Worm (Caenorhabditis elegans): ENCODE results near the gene meg-2.

meg-2 gene

ce11 chrX:13946693-13947583 is 21.0 kb upstream of the meg-2 start:
- no peak for TF ChIP-seq M03D4.4 (tag; optimal IDR thresholded peaks at IDR 0.05)
- no peak for TF ChIP-seq mab-5 (tag; optimal IDR thresholded peaks at IDR 0.05)
- TF ChIP-seq ces-1 (GFP tag; optimal IDR thresholded peaks at IDR 0.05) = no peak
- no peak for TF ChIP-seq tbx-8 (GFP tag; optimal IDR thresholded peaks at IDR 0.05)
- TF ChIP-seq ceh-43 (GFP tag; optimal IDR thresholded peaks at IDR 0.05) = no peak
- no peak for TF ChIP-seq pha-4 (tag; optimal IDR thresholded peaks at IDR 0.05)
- no peak for TF ChIP-seq drap-1 (GFP tag; optimal IDR thresholded peaks at IDR 0.05)
- no peak for TF ChIP-seq sptf-1 (tag; optimal IDR thresholded peaks at IDR 0.05)
- no peak for TF ChIP-seq nhr-2 (tag; optimal IDR thresholded peaks at IDR 0.05)
- TF ChIP-seq hlh-1 (tag; optimal IDR thresholded peaks at IDR 0.05) = no peak

DNA sequence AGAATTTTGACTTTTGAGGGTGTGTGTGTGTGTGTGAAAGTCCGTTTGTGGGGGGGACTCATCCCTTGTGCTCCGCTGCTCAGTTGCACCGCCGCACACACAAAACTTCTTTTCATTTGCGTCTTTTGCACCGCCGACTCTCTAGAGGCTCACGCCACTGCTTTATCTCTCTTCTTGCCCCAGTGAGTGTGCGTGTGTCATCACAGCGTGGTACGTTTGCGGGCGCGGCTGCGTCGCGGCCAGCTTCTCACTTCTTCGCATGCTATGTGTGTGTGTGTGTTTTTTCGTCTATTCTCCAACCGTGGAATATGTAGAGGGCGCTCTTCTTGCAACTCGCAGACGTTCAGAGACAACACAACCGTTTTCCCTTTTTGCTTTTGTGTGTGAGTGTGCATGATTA is 19.6 kb upstream of the meg-2 start:
- TF ChIP-seq nhr-12 (tag; optimal IDR thresholded peaks at IDR 0.05) = no peak
- TF ChIP-seq unc-120 (tag; optimal IDR thresholded peaks at IDR 0.05; ENCODE audit: poor library complexity, severe bottlenecking) = peak; percentile 30
- no peak for TF ChIP-seq drap-1 (GFP tag; optimal IDR thresholded peaks at IDR 0.05)
- TF ChIP-seq elt-3 (tag; optimal IDR thresholded peaks at IDR 0.05) = no peak
- no peak for TF ChIP-seq zip-8 (tag; optimal IDR thresholded peaks at IDR 0.05)
- TF ChIP-seq flh-1 (GFP tag; optimal IDR thresholded peaks at IDR 0.05) = no peak
- no peak for TF ChIP-seq bed-3 (GFP tag; optimal IDR thresholded peaks at IDR 0.05)
- no peak for TF ChIP-seq lsy-2 (tag; optimal IDR thresholded peaks at IDR 0.05)
- TF ChIP-seq ceh-43 (GFP tag; optimal IDR thresholded peaks at IDR 0.05) = peak; percentile 3
- no peak for TF ChIP-seq nhr-2 (tag; optimal IDR thresholded peaks at IDR 0.05)
- no peak for TF ChIP-seq ceh-83 (GFP tag; optimal IDR thresholded peaks at IDR 0.05)
- TF ChIP-seq hlh-1 (tag; optimal IDR thresholded peaks at IDR 0.05) = peak; percentile 17
- TF ChIP-seq nhr-237 (tag; optimal IDR thresholded peaks at IDR 0.05) = peak; percentile 3
- no peak for TF ChIP-seq ham-2 (GFP tag; optimal IDR thresholded peaks at IDR 0.05)
- TF ChIP-seq mep-1 (tag; optimal IDR thresholded peaks at IDR 0.05) = peak; percentile 21
- no peak for TF ChIP-seq ztf-11 (tag; optimal IDR thresholded peaks at IDR 0.05)
- TF ChIP-seq pha-4 (tag; optimal IDR thresholded peaks at IDR 0.05) = peak; percentile 61
- TF ChIP-seq nhr-76 (tag; optimal IDR thresholded peaks at IDR 0.05) = no peak
- no peak for TF ChIP-seq M03D4.4 (tag; optimal IDR thresholded peaks at IDR 0.05)
- TF ChIP-seq snpc-4 (tag; optimal IDR thresholded peaks at IDR 0.05) = no peak
- TF ChIP-seq sptf-1 (tag; optimal IDR thresholded peaks at IDR 0.05) = peak; percentile 18
- peak; percentile 25 for TF ChIP-seq cnd-1 (tag; optimal IDR thresholded peaks at IDR 0.05)
- no peak for TF ChIP-seq ceh-39 (tag; optimal IDR thresholded peaks at IDR 0.05)
- peak; percentile 45 for TF ChIP-seq mls-2 (tag; optimal IDR thresholded peaks at IDR 0.05)
- TF ChIP-seq nhr-28 (tag; optimal IDR thresholded peaks at IDR 0.05) = no peak
- no peak for TF ChIP-seq unc-39 (tag; optimal IDR thresholded peaks at IDR 0.05)
- TF ChIP-seq lin-13 (tag; optimal IDR thresholded peaks at IDR 0.05) = no peak

DNA sequence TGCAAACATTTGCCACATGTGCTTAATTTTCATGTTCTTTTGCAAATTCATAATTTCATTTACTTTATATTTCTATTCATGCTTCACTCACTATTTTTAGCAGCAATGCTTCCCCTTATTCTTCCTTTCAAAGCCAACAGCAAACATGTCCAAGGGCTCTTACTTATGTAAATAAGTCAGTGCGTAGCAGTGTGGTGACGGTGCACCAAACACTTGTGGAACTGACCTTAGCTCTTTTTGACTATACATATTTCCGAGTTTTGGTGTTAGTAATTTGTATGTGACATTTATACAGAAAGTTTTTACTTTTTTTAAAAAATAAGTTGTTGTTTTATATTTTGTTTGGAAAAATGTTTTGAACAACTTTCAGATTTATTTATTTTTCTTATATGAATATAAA is 19.2 kb upstream of the meg-2 start:
- TF ChIP-seq flh-1 (GFP tag; optimal IDR thresholded peaks at IDR 0.05) (no peak), elt-1 (tag; optimal IDR thresholded peaks at IDR 0.05; ENCODE audit: borderline replicate concordance, insufficient read depth) (no peak), hlh-1 (tag; optimal IDR thresholded peaks at IDR 0.05) (no peak), nhr-2 (tag; optimal IDR thresholded peaks at IDR 0.05) (no peak), ces-1 (GFP tag; optimal IDR thresholded peaks at IDR 0.05) (peak; percentile 33), mep-1 (tag; optimal IDR thresholded peaks at IDR 0.05) (no peak), ceh-39 (tag; optimal IDR thresholded peaks at IDR 0.05) (no peak), cnd-1 (tag; optimal IDR thresholded peaks at IDR 0.05) (no peak), unc-39 (tag; optimal IDR thresholded peaks at IDR 0.05) (no peak), sptf-1 (tag; optimal IDR thresholded peaks at IDR 0.05) (no peak), ztf-11 (tag; optimal IDR thresholded peaks at IDR 0.05) (no peak), pha-4 (tag; optimal IDR thresholded peaks at IDR 0.05) (peak; percentile 73), blmp-1 (tag; optimal IDR thresholded peaks at IDR 0.05) (no peak)

- TF ChIP-seq nhr-2 (tag; optimal IDR thresholded peaks at IDR 0.05) (no peak), ces-1 (GFP tag; optimal IDR thresholded peaks at IDR 0.05) (peak; percentile 98), mep-1 (tag; optimal IDR thresholded peaks at IDR 0.05) (peak; percentile 9), cnd-1 (tag; optimal IDR thresholded peaks at IDR 0.05) (peak; percentile 18)
Observed at ce11 chrX:13944184-13944583, 18.3 kb upstream of the meg-2 start.
